Fruit fly (Drosophila melanogaster): Measurements from ENCODE around the gene sordd1.

Gene sordd1

DNA sequence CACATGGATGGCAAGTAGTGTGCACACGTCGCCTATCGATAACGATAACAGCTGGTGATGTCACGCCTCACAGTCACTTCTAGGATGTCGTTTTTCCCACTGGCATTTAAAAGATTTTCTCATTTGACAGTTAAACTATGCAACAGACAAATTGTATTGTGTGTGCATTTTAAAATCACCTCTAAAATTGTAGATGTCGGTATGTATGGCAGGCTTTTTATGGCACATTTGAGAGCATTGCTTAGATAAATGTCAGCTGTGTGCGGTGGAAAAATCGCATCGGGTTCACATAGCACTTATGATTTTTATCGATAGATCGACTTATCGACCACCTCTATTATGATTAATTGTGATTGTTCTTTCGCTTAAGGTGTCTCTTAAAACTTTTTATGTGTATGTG is 48.3 kb upstream of the sordd1 start, which contains the start of the genes ArgRS and CG8578 (continued):
- no peak for TF ChIP-seq kni (GFP tag; optimal IDR thresholded peaks at IDR 0.05)
- no peak for TF ChIP-seq C15 (GFP tag; IDR thresholded peaks at IDR 0.05)
- TF ChIP-seq sim (GFP tag; IDR thresholded peaks at IDR 0.05): no peak
- no peak for TF ChIP-seq CG12769 (tag; optimal IDR thresholded peaks at IDR 0.05)
- TF ChIP-seq onecut (GFP tag; IDR thresholded peaks at IDR 0.05): peak; percentile 39
- no peak for TF ChIP-seq CG17568 (GFP tag; optimal IDR thresholded peaks at IDR 0.05)
- no peak for TF ChIP-seq CG12299 (tag; optimal IDR thresholded peaks at IDR 0.05)
- TF ChIP-seq CG8478 (optimal IDR thresholded peaks at IDR 0.05): no peak
- peak; percentile 32; the same call in 1 of the 2 replicates for TF ChIP-seq al (GFP tag; IDR thresholded peaks at IDR 0.05)
- no peak for TF ChIP-seq nom (GFP tag; optimal IDR thresholded peaks at IDR 0.05)
- TF ChIP-seq usp (GFP tag; optimal IDR thresholded peaks at IDR 0.05): no peak
- no peak for TF ChIP-seq cato (GFP tag; optimal IDR thresholded peaks at IDR 0.05; ENCODE audit: borderline replicate concordance)
- no peak for TF ChIP-seq Tbp (GFP tag; optimal IDR thresholded peaks at IDR 0.05)
- TF ChIP-seq CG18011 (GFP tag; optimal IDR thresholded peaks at IDR 0.05): no peak
- peak; percentile 93 for TF ChIP-seq Antp (GFP tag; optimal IDR thresholded peaks at IDR 0.05)
- TF ChIP-seq dmrt99B (tag; optimal IDR thresholded peaks at IDR 0.05): no peak
- TF ChIP-seq unpg (GFP tag; optimal IDR thresholded peaks at IDR 0.05): no peak
- TF ChIP-seq CG10543 (GFP tag; optimal IDR thresholded peaks at IDR 0.05): no peak
- TF ChIP-seq ERR (GFP tag; optimal IDR thresholded peaks at IDR 0.05): peak; percentile 80
- TF ChIP-seq CG3838 (GFP tag; optimal IDR thresholded peaks at IDR 0.05): no peak
- no peak for TF ChIP-seq CG12744 (GFP tag; optimal IDR thresholded peaks at IDR 0.05)
- no peak for TF ChIP-seq CG10565 (GFP tag; optimal IDR thresholded peaks at IDR 0.05)
- peak; percentile 30 for TF ChIP-seq CG33557 (GFP tag; optimal IDR thresholded peaks at IDR 0.05)
- TF ChIP-seq Atf6 (GFP tag; IDR thresholded peaks at IDR 0.05): no peak
- no peak for TF ChIP-seq CG4424 (GFP tag; optimal IDR thresholded peaks at IDR 0.05)
- no peak for TF ChIP-seq CG4328 (GFP tag; optimal IDR thresholded peaks at IDR 0.05)
- TF ChIP-seq CG1024 (GFP tag; IDR thresholded peaks at IDR 0.05): 0 out of 2 replicates have a peak, but pooled peaks have one; percentile 34
- TF ChIP-seq CG1792 (GFP tag; optimal IDR thresholded peaks at IDR 0.05): peak; percentile 21
- peak; percentile 79 for TF ChIP-seq unc-4 (GFP tag; IDR thresholded peaks at IDR 0.05; ENCODE audit: partially characterized antibody)
- no peak; the same call in none of the 3 replicates for TF ChIP-seq CG34224 (GFP tag; IDR thresholded peaks at IDR 0.05; ENCODE audit: partially characterized antibody)
- peak; percentile 77 for TF ChIP-seq CG7372 (GFP tag; IDR thresholded peaks at IDR 0.05)
- TF ChIP-seq CG9437 (GFP tag; optimal IDR thresholded peaks at IDR 0.05): peak; percentile 7
- no peak for TF ChIP-seq eyg (GFP tag; optimal IDR thresholded peaks at IDR 0.05)
- peak; percentile 42 for TF ChIP-seq Myb (GFP tag; optimal IDR thresholded peaks at IDR 0.05)
- no peak for TF ChIP-seq Trl (optimal IDR thresholded peaks at IDR 0.05)
- TF ChIP-seq Trl (GFP tag; optimal IDR thresholded peaks at IDR 0.05): peak; percentile 82
- TF ChIP-seq CG14441 (GFP tag; IDR thresholded peaks at IDR 0.05): peak; percentile 71
- no peak for TF ChIP-seq CG2875 (GFP tag; optimal IDR thresholded peaks at IDR 0.05)
- TF ChIP-seq sens (GFP tag): peak; percentile 96
- peak; percentile 7 for TF ChIP-seq CG8944 (GFP tag; optimal IDR thresholded peaks at IDR 0.05)

DNA sequence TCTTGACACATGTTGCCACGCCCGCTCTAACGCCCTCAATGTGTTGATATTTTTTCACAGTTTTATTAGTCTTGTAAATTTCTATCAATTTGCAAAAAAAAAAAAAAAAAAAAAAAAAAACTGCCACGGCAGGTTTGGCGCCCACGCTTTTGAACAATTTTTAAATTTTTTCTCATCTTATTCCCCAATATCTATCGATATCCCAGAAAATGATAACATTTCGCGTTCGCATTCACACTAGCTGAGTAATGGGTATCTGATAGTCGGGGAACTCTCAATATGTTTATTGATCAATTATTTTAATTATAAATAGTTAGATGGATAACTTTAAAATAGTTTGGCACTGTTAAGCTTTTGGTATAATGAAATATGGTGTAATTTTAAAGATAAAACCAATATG is 45.5 kb upstream of the sordd1 start:
- no peak for TF ChIP-seq CG6254 (GFP tag; optimal IDR thresholded peaks at IDR 0.05)
- TF ChIP-seq aop (GFP tag; IDR thresholded peaks at IDR 0.05): no peak
- TF ChIP-seq NK7.1 (GFP tag; optimal IDR thresholded peaks at IDR 0.05): no peak
- TF ChIP-seq bbx (GFP tag; IDR thresholded peaks at IDR 0.05; ENCODE audit: partially characterized antibody): peak; percentile 97
- no peak for TF ChIP-seq Abd-B (GFP tag; optimal IDR thresholded peaks at IDR 0.05)
- no peak for TF ChIP-seq Gug (GFP tag; IDR thresholded peaks at IDR 0.05)
- TF ChIP-seq en (GFP tag; optimal IDR thresholded peaks at IDR 0.05): no peak
- peak; percentile 81; the same call in 3 of the 4 replicates for TF ChIP-seq chinmo (GFP tag; IDR thresholded peaks at IDR 0.05; ENCODE audit: partially characterized antibody)
- TF ChIP-seq inv (GFP tag; IDR thresholded peaks at IDR 0.05; ENCODE audit: partially characterized antibody): peak; percentile 82
- TF ChIP-seq CG4854 (GFP tag; optimal IDR thresholded peaks at IDR 0.05): no peak
- peak; percentile 90; the same call in 2 of the 3 replicates for TF ChIP-seq zen2 (GFP tag; IDR thresholded peaks at IDR 0.05; ENCODE audit: partially characterized antibody)
- no peak for TF ChIP-seq sug (tag; optimal IDR thresholded peaks at IDR 0.05)
- peak; percentile 44; the same call in 1 of the 2 replicates for TF ChIP-seq hbn (GFP tag; IDR thresholded peaks at IDR 0.05; ENCODE audit: partially characterized antibody)
- TF ChIP-seq CG9437 (GFP tag; optimal IDR thresholded peaks at IDR 0.05): no peak
- no peak for TF ChIP-seq phol (tag; optimal IDR thresholded peaks at IDR 0.05)
